Fruit fly (Drosophila melanogaster) whole organism, embryonic: Measurements from ENCODE around the gene CG16953.

ENCODE experiments used
- Atf-2 ChIP-seq: fragments of 200-800 bp; sonication (Bioruptor generic); optimal IDR thresholded peaks from 2 replicates; lab custom pipeline; 2016; ENCODE audit warnings: missing biosample characterization, missing genetic modification characterization
- CG10366 ChIP-seq: fragments of 200-800 bp; sonication (Bioruptor generic); IDR thresholded peaks from 2 replicates; pipeline ENCODE4 v1.3.6; 2022; ENCODE audit warnings: missing biosample characterization, missing genetic modification characterization
- CG10543 ChIP-seq: fragments of 200-800 bp; sonication (Bioruptor generic); optimal IDR thresholded peaks from 3 replicates; lab custom pipeline; 2017; ENCODE audit warnings: missing biosample characterization, mild to moderate bottlenecking, missing genetic modification characterization, moderate library complexity
- CG11247 ChIP-seq: fragments of 200-800 bp; sonication (Bioruptor generic); IDR thresholded peaks from 2 replicates; pipeline ENCODE4 v1.3.6; 2022; ENCODE audit warnings: missing biosample characterization, missing genetic modification characterization
- CG13296 ChIP-seq: fragments of 200-800 bp; sonication (Bioruptor generic); optimal IDR thresholded peaks from 3 replicates; lab custom pipeline; 2018; ENCODE audit warnings: missing biosample characterization, mild to moderate bottlenecking, missing genetic modification characterization
- CG14860 ChIP-seq: fragments of 200-800 bp; sonication (Bioruptor generic); IDR thresholded peaks from 3 replicates; pipeline ENCODE4 v1.3.6; 2022; ENCODE audit warnings: missing biosample characterization, missing genetic modification characterization; ENCODE audit not compliant: partially characterized antibody
- CG16813 ChIP-seq: fragments of 200-800 bp; sonication (Bioruptor generic); IDR thresholded peaks from 3 replicates; pipeline ENCODE4 v1.3.6; 2022; ENCODE audit warnings: missing biosample characterization, missing genetic modification characterization; ENCODE audit not compliant: partially characterized antibody
- CG16815 ChIP-seq: fragments of 200-800 bp; sonication (Bioruptor generic); optimal IDR thresholded peaks from 3 replicates; lab custom pipeline; 2017; ENCODE audit warnings: missing biosample characterization, mild to moderate bottlenecking, missing genetic modification characterization
- CG18599 ChIP-seq: fragments of 200-800 bp; sonication (Bioruptor generic); optimal IDR thresholded peaks from 3 replicates; lab custom pipeline; 2017; ENCODE audit warnings: missing biosample characterization, missing genetic modification characterization, mild to moderate bottlenecking, moderate library complexity, missing genetic modification reagents
- CG2889 ChIP-seq: fragments of 200-800 bp; sonication (Bioruptor generic); IDR thresholded peaks from 3 replicates; pipeline ENCODE4 v1.3.6; 2022; ENCODE audit warnings: missing biosample characterization, missing genetic modification characterization
- CG31365 ChIP-seq: fragments of 200-800 bp; sonication (Bioruptor generic); optimal IDR thresholded peaks from 2 replicates; lab custom pipeline; 2018; ENCODE audit warnings: missing biosample characterization, mild to moderate bottlenecking, missing genetic modification characterization
- CG3726 ChIP-seq: fragments of 200-800 bp; sonication (Bioruptor generic); IDR thresholded peaks from 3 replicates; pipeline ENCODE4, ENCODE4 v1.3.6; 2022; ENCODE audit warnings: missing biosample characterization, missing genetic modification characterization
- CG3995 ChIP-seq: fragments of 200-800 bp; sonication (Bioruptor generic); optimal IDR thresholded peaks from 3 replicates; lab custom pipeline; 2016; ENCODE audit warnings: missing biosample characterization, missing genetic modification characterization
- CG43689 ChIP-seq: fragments of 200-800 bp; sonication (Bioruptor generic); IDR thresholded peaks from 2 replicates; pipeline ENCODE4 v1.3.6; 2022; ENCODE audit warnings: missing biosample characterization, missing genetic modification characterization
- CG4617 ChIP-seq: fragments of 200-800 bp; sonication (Bioruptor generic); optimal IDR thresholded peaks from 3 replicates; lab custom pipeline; 2016; ENCODE audit warnings: missing biosample characterization, missing genetic modification characterization, borderline replicate concordance
- CG4730 ChIP-seq: fragments of 200-800 bp; sonication (Bioruptor generic); IDR thresholded peaks from 2 replicates; pipeline ENCODE4 v1.3.6; 2022; ENCODE audit warnings: missing biosample characterization, missing genetic modification characterization
- CG7987 ChIP-seq: fragments of 200-800 bp; sonication (Bioruptor generic); optimal IDR thresholded peaks from 2 replicates; lab custom pipeline; 2018; ENCODE audit warnings: missing biosample characterization, mild to moderate bottlenecking, missing genetic modification characterization, moderate library complexity
- CG8944 ChIP-seq: fragments of 200-800 bp; sonication (Bioruptor generic); optimal IDR thresholded peaks from 3 replicates; lab custom pipeline; 2016; ENCODE audit warnings: missing biosample characterization, missing genetic modification characterization
- CG9817 ChIP-seq: fragments of 200-800 bp; sonication (Bioruptor generic); optimal IDR thresholded peaks from 2 replicates; lab custom pipeline; 2018; ENCODE audit warnings: missing biosample characterization, mild to moderate bottlenecking, missing genetic modification characterization, moderate library complexity
- CG9876 ChIP-seq: fragments of 200-800 bp; sonication (Bioruptor generic); optimal IDR thresholded peaks from 2 replicates; lab custom pipeline; 2016; ENCODE audit warnings: missing biosample characterization, missing genetic modification characterization
- D ChIP-seq, 2 experiments: fragments of 200-800 bp in 1 of 2; fragments of >200 bp in 1 of 2; sonication (Bioruptor generic) in 1 of 2; optimal IDR thresholded peaks; 2 replicates in 1 of 2; 3 replicates in 1 of 2; lab custom pipeline; 2017; ENCODE audit warnings: mild to moderate bottlenecking in 1 of 2, missing biosample characterization in 1 of 2, missing genetic modification characterization in 1 of 2, missing genetic modification reagents in 1 of 2
- Dek ChIP-seq: fragments of 200-800 bp; sonication (Bioruptor generic); optimal IDR thresholded peaks from 3 replicates; lab custom pipeline; 2019; ENCODE audit warnings: missing biosample characterization, mild to moderate bottlenecking, missing genetic modification characterization, moderate library complexity
- Hr51 ChIP-seq, 2 experiments: fragments of 200-800 bp; sonication (Bioruptor generic); optimal IDR thresholded peaks; 2 replicates in 1 of 2; 3 replicates in 1 of 2; lab custom pipeline; 2016 to 2018; ENCODE audit warnings: missing biosample characterization in 2 of 2, missing genetic modification characterization in 2 of 2, mild to moderate bottlenecking in 1 of 2, moderate library complexity in 1 of 2
- Mad ChIP-seq: fragments of 200-800 bp; sonication (Bioruptor generic); optimal IDR thresholded peaks from 2 replicates; lab custom pipeline; 2016; ENCODE audit warnings: missing biosample characterization, missing genetic modification characterization
- Meics ChIP-seq: fragments of 200-800 bp; sonication (Bioruptor generic); optimal IDR thresholded peaks from 2 replicates; lab custom pipeline; 2017; ENCODE audit warnings: missing biosample characterization, mild to moderate bottlenecking, missing genetic modification characterization
- Mes4 ChIP-seq: fragments of 200-800 bp; sonication (Bioruptor generic); optimal IDR thresholded peaks from 2 replicates; lab custom pipeline; 2016; ENCODE audit warnings: missing biosample characterization, missing genetic modification characterization
- Mrtf ChIP-seq: fragments of 200-800 bp; sonication (Bioruptor generic); IDR thresholded peaks from 3 replicates; pipeline ENCODE4 v1.3.6; 2022; ENCODE audit warnings: missing biosample characterization, missing genetic modification characterization
- Poxn ChIP-seq: fragments of 200-800 bp; sonication (Bioruptor generic); IDR thresholded peaks from 2 replicates; pipeline ENCODE4 v1.3.6; 2022; ENCODE audit warnings: missing biosample characterization, missing genetic modification characterization
- Ssrp ChIP-seq: fragments of 200-800 bp; sonication (Bioruptor generic); optimal IDR thresholded peaks from 2 replicates; lab custom pipeline; 2018; ENCODE audit warnings: missing biosample characterization, mild to moderate bottlenecking, missing genetic modification characterization, moderate library complexity
- TFAM ChIP-seq: fragments of 200-800 bp; sonication (Bioruptor generic); optimal IDR thresholded peaks from 2 replicates; lab custom pipeline; 2017; ENCODE audit warnings: missing biosample characterization, missing genetic modification characterization, inconsistent platforms
- ab ChIP-seq: fragments of 200-800 bp; sonication (Bioruptor generic); optimal IDR thresholded peaks from 2 replicates; lab custom pipeline; 2016; ENCODE audit warnings: missing biosample characterization, missing genetic modification characterization
- abd-A ChIP-seq: fragments of 200-800 bp; sonication (Bioruptor generic); optimal IDR thresholded peaks from 3 replicates; lab custom pipeline; 2019; ENCODE audit warnings: missing biosample characterization, mild to moderate bottlenecking, missing genetic modification characterization, moderate library complexity
- az2 ChIP-seq: fragments of 200-800 bp; sonication (Bioruptor generic); optimal IDR thresholded peaks from 3 replicates; lab custom pipeline; 2016; ENCODE audit warnings: missing biosample characterization, missing genetic modification characterization
- chn ChIP-seq: fragments of 200-800 bp; sonication (Bioruptor generic); optimal IDR thresholded peaks from 2 replicates; lab custom pipeline; 2016; ENCODE audit warnings: missing biosample characterization, missing genetic modification characterization
- ewg ChIP-seq: fragments of 200-800 bp; sonication (Bioruptor generic); optimal IDR thresholded peaks from 3 replicates; lab custom pipeline; 2017; ENCODE audit warnings: mild to moderate bottlenecking, missing biosample characterization, missing genetic modification reagents, missing genetic modification characterization
- fu2 ChIP-seq: fragments of 200-800 bp; sonication (Bioruptor generic); optimal IDR thresholded peaks from 2 replicates; lab custom pipeline; 2016; ENCODE audit warnings: missing biosample characterization, missing genetic modification characterization
- h ChIP-seq: fragments of >200 bp; optimal IDR thresholded peaks from 2 replicates; lab custom pipeline; 2017
- kah ChIP-seq: fragments of 200-800 bp; sonication (Bioruptor generic); optimal IDR thresholded peaks from 2 replicates; lab custom pipeline; 2018; ENCODE audit warnings: missing biosample characterization, mild to moderate bottlenecking, missing genetic modification characterization
- kni ChIP-seq: fragments of 200-800 bp; sonication (Bioruptor generic); optimal IDR thresholded peaks from 3 replicates; lab custom pipeline; 2017; ENCODE audit warnings: mild to moderate bottlenecking, missing biosample characterization, missing genetic modification reagents, missing genetic modification characterization
- lmd ChIP-seq: fragments of 200-800 bp; sonication (Bioruptor generic); IDR thresholded peaks from 2 replicates; pipeline ENCODE4 v1.3.6; 2022; ENCODE audit warnings: missing biosample characterization, missing genetic modification characterization
- luna ChIP-seq: fragments of 200-800 bp; sonication (Bioruptor generic); optimal IDR thresholded peaks from 2 replicates; lab custom pipeline; 2016; ENCODE audit warnings: missing biosample characterization, missing genetic modification characterization
- mam ChIP-seq: fragments of 200-800 bp; sonication (Bioruptor generic); optimal IDR thresholded peaks from 3 replicates; lab custom pipeline; 2016; ENCODE audit warnings: missing biosample characterization, missing genetic modification characterization
- oc ChIP-seq: fragments of 200-800 bp; sonication (Bioruptor generic); optimal IDR thresholded peaks from 2 replicates; lab custom pipeline; 2018; ENCODE audit warnings: missing biosample characterization, mild to moderate bottlenecking, missing genetic modification characterization, moderate library complexity
- pnt ChIP-seq: fragments of 200-800 bp; sonication (Bioruptor generic); optimal IDR thresholded peaks from 3 replicates; lab custom pipeline; 2016; ENCODE audit warnings: missing biosample characterization, missing genetic modification characterization
- ro ChIP-seq: fragments of 200-800 bp; sonication (Bioruptor generic); IDR thresholded peaks from 2 replicates; pipeline ENCODE4 v1.3.6; 2022; ENCODE audit warnings: missing biosample characterization, missing genetic modification characterization
- row ChIP-seq: fragments of 200-800 bp; sonication (Bioruptor generic); IDR thresholded peaks from 3 replicates; pipeline ENCODE4 v1.3.6; 2022; ENCODE audit warnings: missing biosample characterization, missing genetic modification characterization
- sd ChIP-seq: fragments of 200-800 bp; sonication (Bioruptor generic); optimal IDR thresholded peaks from 3 replicates; lab custom pipeline; 2018; ENCODE audit warnings: missing biosample characterization, mild to moderate bottlenecking, missing genetic modification characterization, moderate library complexity
- sens ChIP-seq: fragments of 200-800 bp; sonication (Bioruptor generic); peaks from one replicate; lab custom pipeline; 2016; ENCODE audit warnings: missing biosample characterization, missing genetic modification characterization
- sob ChIP-seq: fragments of 200-800 bp; sonication (Bioruptor generic); IDR thresholded peaks from 2 replicates; pipeline ENCODE4 v1.3.6; 2022; ENCODE audit warnings: missing biosample characterization, missing genetic modification characterization

The CG16953 gene

DNA sequence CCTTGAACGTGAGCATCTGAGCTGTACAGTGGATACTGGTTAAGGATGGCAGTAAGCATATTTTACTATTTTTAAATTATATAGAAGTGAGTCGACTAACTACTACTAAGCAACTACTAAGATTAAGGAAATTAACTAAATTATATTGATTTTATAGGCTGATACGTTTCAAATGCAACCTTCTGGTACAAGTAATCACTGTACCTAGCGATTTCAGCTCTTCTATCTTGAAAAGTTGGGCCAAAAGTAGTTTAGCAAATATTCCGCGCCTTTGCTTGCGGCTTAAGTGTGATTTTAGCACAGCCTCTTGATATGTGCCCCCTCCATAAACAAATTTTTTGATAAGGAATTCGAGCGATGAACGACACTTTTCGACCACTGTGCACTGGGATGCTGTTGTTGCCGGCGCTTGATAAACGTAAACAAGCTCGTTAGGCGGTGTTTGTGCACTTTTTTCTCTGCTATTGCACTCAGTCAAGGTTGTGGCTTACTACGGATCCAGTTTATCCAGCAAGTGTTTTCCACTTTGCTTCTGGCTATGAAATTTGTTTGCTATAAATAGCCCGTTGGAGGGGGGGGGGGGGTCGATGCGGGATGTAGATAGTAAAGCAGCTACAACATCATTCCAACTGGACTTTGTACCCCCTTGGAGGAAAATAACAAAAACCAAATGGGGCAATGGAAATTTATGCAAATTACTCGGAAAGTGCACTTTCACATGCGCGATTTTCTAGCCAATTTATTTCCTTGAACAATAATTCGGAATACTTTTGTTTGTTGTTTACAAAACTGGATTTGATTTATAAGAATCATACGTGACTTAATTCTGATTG is 29.1 kb downstream of the CG16953 start (continued):
- TF ChIP-seq fu2 (GFP tag; lab: Kevin White, UChicago) (peak; percentile 7), CG43689 (GFP tag; lab: Robert Waterston, UW) (peak; percentile 39; the same call in 1 of the 2 replicates), CG16815 (GFP tag; lab: Kevin White, UChicago) (peak; percentile 58), sd (tag; lab: Kevin White, UChicago) (no peak), CG7987 (GFP tag; lab: Kevin White, UChicago) (no peak), Meics (GFP tag; lab: Kevin White, UChicago) (peak; percentile 75), CG16813 (GFP tag; lab: Robert Waterston, UW) (no peak), row (GFP tag; lab: Robert Waterston, UW) (peak; percentile 87), CG31365 (no peak), Mrtf (GFP tag; lab: Robert Waterston, UW) (peak; percentile 73; the same call in 2 of the 3 replicates), lmd (GFP tag; lab: Robert Waterston, UW) (peak; percentile 84), sob (GFP tag; lab: Robert Waterston, UW) (peak; percentile 84), kah (no peak), Mes4 (GFP tag; lab: Kevin White, UChicago) (no peak), CG13296 (GFP tag; lab: Kevin White, UChicago) (peak; percentile 61), CG8944 (GFP tag; lab: Kevin White, UChicago) (no peak), luna (GFP tag; lab: Kevin White, UChicago) (no peak), ewg (GFP tag; lab: Kevin White, UChicago) (peak; percentile 3), CG2889 (GFP tag; lab: Robert Waterston, UW) (0 out of 3 replicates have a peak, but pooled peaks have one; percentile 33), Mad (GFP tag; lab: Kevin White, UChicago) (peak; percentile 3), CG10543 (no peak), TFAM (no peak), CG9876 (no peak), CG3726 (GFP tag; lab: Robert Waterston, UW) (peak; percentile 49; the same call in 1 of the 3 replicates), CG10366 (GFP tag; lab: Robert Waterston, UW) (peak; percentile 69), ab (GFP tag; lab: Kevin White, UChicago) (peak; percentile 35), kni (GFP tag; lab: Kevin White, UChicago) (no peak), Poxn (0 out of 2 replicates have a peak, but pooled peaks have one; percentile 29), oc (no peak), abd-A (tag; lab: Kevin White, UChicago) (no peak), az2 (GFP tag; lab: Kevin White, UChicago) (peak; percentile 38), mam (GFP tag; lab: Kevin White, UChicago) (peak; percentile 65), CG4730 (GFP tag; lab: Robert Waterston, UW) (peak; percentile 79), CG9817 (peak; percentile 35), chn (no peak), sens (peak; percentile 87), CG18599 (peak; percentile 55), CG3995 (GFP tag; lab: Kevin White, UChicago) (peak; percentile 69), CG11247 (GFP tag; lab: Robert Waterston, UW) (peak; percentile 79), CG4617 (GFP tag; lab: Kevin White, UChicago) (no peak), D (optimal IDR thresholded peaks at IDR 0.05; lab: Kevin White, UChicago) (no peak), D (GFP tag; optimal IDR thresholded peaks at IDR 0.05; lab: Kevin White, UChicago) (no peak), h (lab: Kevin White, UChicago) (no peak), Dek (tag; lab: Kevin White, UChicago) (peak; percentile 53), ro (peak; percentile 39; the same call in 1 of the 2 replicates), Ssrp (tag; lab: Kevin White, UChicago) (peak; percentile 55), Atf-2 (GFP tag; lab: Kevin White, UChicago) (no peak), pnt (GFP tag; lab: Kevin White, UChicago) (no peak), CG14860 (GFP tag; lab: Robert Waterston, UW) (no peak), Hr51 (GFP tag; optimal IDR thresholded peaks at IDR 0.05; lab: Kevin White, UChicago) (peak in 1 of 2 experiments; percentile 75)
